Fruit fly (Drosophila melanogaster) whole organism, embryonic: ENCODE measurements around the gene dpr20.

Source experiments
- Ada2b ChIP-seq: fragments of 200-800 bp; sonication (Bioruptor generic); IDR thresholded peaks from 2 replicates; pipeline ENCODE4 v1.3.6; 2022; ENCODE audit warnings: missing biosample characterization, missing genetic modification characterization
- B-H1 ChIP-seq: fragments of 200-800 bp; sonication (Bioruptor generic); IDR thresholded peaks from 3 replicates; pipeline ENCODE4 v1.3.6; 2022; ENCODE audit warnings: missing biosample characterization, missing genetic modification characterization
- B-H2 ChIP-seq: fragments of 200-800 bp; sonication (Bioruptor generic); optimal IDR thresholded peaks from 2 replicates; lab custom pipeline; 2018; ENCODE audit warnings: missing biosample characterization, mild to moderate bottlenecking, missing genetic modification characterization
- CG10543 ChIP-seq: fragments of 200-800 bp; sonication (Bioruptor generic); optimal IDR thresholded peaks from 3 replicates; lab custom pipeline; 2017; ENCODE audit warnings: missing biosample characterization, mild to moderate bottlenecking, missing genetic modification characterization, moderate library complexity
- CG10565 ChIP-seq: fragments of 200-800 bp; sonication (Bioruptor generic); optimal IDR thresholded peaks from 3 replicates; lab custom pipeline; 2016; ENCODE audit warnings: missing biosample characterization, mild to moderate bottlenecking, missing genetic modification characterization
- CG11695 ChIP-seq: fragments of 200-800 bp; sonication (Bioruptor generic); IDR thresholded peaks from 3 replicates; pipeline ENCODE4 v1.3.6; 2022; ENCODE audit warnings: missing biosample characterization, missing genetic modification characterization
- CG12659 ChIP-seq: fragments of 200-800 bp; sonication (Bioruptor generic); optimal IDR thresholded peaks from 3 replicates; lab custom pipeline; 2017; ENCODE audit warnings: mild to moderate bottlenecking, missing biosample characterization, missing genetic modification reagents, missing genetic modification characterization
- CG14965 ChIP-seq: fragments of 200-800 bp; sonication (Bioruptor generic); optimal IDR thresholded peaks from 2 replicates; lab custom pipeline; 2016; ENCODE audit warnings: missing biosample characterization, missing genetic modification characterization, borderline replicate concordance
- CG17612 ChIP-seq: fragments of 200-800 bp; sonication (Bioruptor generic); IDR thresholded peaks from 2 replicates; pipeline ENCODE4 v1.3.6; 2022; ENCODE audit warnings: missing biosample characterization, missing genetic modification characterization
- CG2875 ChIP-seq: fragments of 200-800 bp; sonication (Bioruptor generic); optimal IDR thresholded peaks from 2 replicates; lab custom pipeline; 2017; ENCODE audit warnings: missing biosample characterization, mild to moderate bottlenecking, missing genetic modification characterization, missing genetic modification reagents
- CG31224 ChIP-seq: fragments of 200-800 bp; sonication (Bioruptor generic); IDR thresholded peaks from 2 replicates; pipeline ENCODE4 v1.3.6; 2022; ENCODE audit warnings: missing biosample characterization, missing genetic modification characterization
- CG31388 ChIP-seq: fragments of 200-800 bp; sonication (Bioruptor generic); optimal IDR thresholded peaks from 2 replicates; lab custom pipeline; 2016; ENCODE audit warnings: missing biosample characterization, missing genetic modification characterization
- CG34376 ChIP-seq: fragments of 200-800 bp; sonication (Bioruptor generic); optimal IDR thresholded peaks from 2 replicates; lab custom pipeline; 2018; ENCODE audit warnings: missing biosample characterization, mild to moderate bottlenecking, missing genetic modification characterization
- CG34422 ChIP-seq: fragments of 200-800 bp; sonication (Bioruptor generic); IDR thresholded peaks from 3 replicates; pipeline ENCODE4 v1.3.6; 2022; ENCODE audit warnings: missing biosample characterization, missing genetic modification characterization
- CG4360 ChIP-seq: fragments of 200-800 bp; sonication (Bioruptor generic); IDR thresholded peaks from 2 replicates; pipeline ENCODE4 v1.3.6; 2022; ENCODE audit warnings: missing biosample characterization, missing genetic modification characterization
- CG6254 ChIP-seq: fragments of 200-800 bp; sonication (Bioruptor generic); optimal IDR thresholded peaks from 3 replicates; lab custom pipeline; 2017; ENCODE audit warnings: mild to moderate bottlenecking, missing biosample characterization, missing genetic modification reagents, missing genetic modification characterization
- CG6689 ChIP-seq: fragments of 200-800 bp; sonication (Bioruptor generic); IDR thresholded peaks from 2 replicates; pipeline ENCODE4 v1.3.6; 2022; ENCODE audit warnings: missing biosample characterization, missing genetic modification characterization
- CG7839 ChIP-seq: fragments of 200-800 bp; sonication (Bioruptor generic); optimal IDR thresholded peaks from 3 replicates; lab custom pipeline; 2018; ENCODE audit warnings: missing biosample characterization, mild to moderate bottlenecking, missing genetic modification characterization, moderate library complexity
- CG7928 ChIP-seq: fragments of 200-800 bp; sonication (Bioruptor generic); optimal IDR thresholded peaks from 2 replicates; lab custom pipeline; 2017; ENCODE audit warnings: missing biosample characterization, mild to moderate bottlenecking, missing genetic modification characterization
- CG9817 ChIP-seq: fragments of 200-800 bp; sonication (Bioruptor generic); optimal IDR thresholded peaks from 2 replicates; lab custom pipeline; 2018; ENCODE audit warnings: missing biosample characterization, mild to moderate bottlenecking, missing genetic modification characterization, moderate library complexity
- Dip3 ChIP-seq: fragments of 200-800 bp; sonication (Bioruptor generic); optimal IDR thresholded peaks from 3 replicates; lab custom pipeline; 2016; ENCODE audit warnings: missing biosample characterization, missing genetic modification characterization
- Doc3 ChIP-seq: fragments of 200-800 bp; sonication (Bioruptor generic); IDR thresholded peaks from 3 replicates; pipeline ENCODE4 v1.3.6; 2022; ENCODE audit warnings: missing biosample characterization, missing genetic modification characterization; ENCODE audit not compliant: partially characterized antibody
- HmgZ ChIP-seq: fragments of 200-800 bp; sonication (Bioruptor generic); optimal IDR thresholded peaks from 2 replicates; lab custom pipeline; 2018; ENCODE audit warnings: missing biosample characterization, mild to moderate bottlenecking, missing genetic modification characterization
- Max ChIP-seq: fragments of 200-800 bp; sonication (Bioruptor generic); optimal IDR thresholded peaks from 2 replicates; lab custom pipeline; 2016; ENCODE audit warnings: missing biosample characterization, mild to moderate bottlenecking, missing genetic modification characterization
- Med ChIP-seq: fragments of 200-800 bp; sonication (Bioruptor generic); peaks from one replicate; lab custom pipeline; 2016; ENCODE audit warnings: missing biosample characterization, missing genetic modification characterization, mild to moderate bottlenecking, inconsistent platforms, moderate library complexity
- Opbp ChIP-seq: fragments of 200-800 bp; sonication (Bioruptor generic); IDR thresholded peaks from 3 replicates; pipeline ENCODE4 v1.3.6; 2022; ENCODE audit warnings: missing biosample characterization, missing genetic modification characterization; ENCODE audit not compliant: partially characterized antibody
- Ptx1 ChIP-seq: fragments of 200-800 bp; sonication (Bioruptor generic); IDR thresholded peaks from 2 replicates; pipeline ENCODE4 v1.3.6; 2022; ENCODE audit warnings: missing biosample characterization, missing genetic modification characterization
- ap ChIP-seq: fragments of 200-800 bp; sonication (Bioruptor generic); IDR thresholded peaks from 2 replicates; pipeline ENCODE4 v1.3.6; 2022; ENCODE audit warnings: missing biosample characterization, missing genetic modification characterization
- btn ChIP-seq: fragments of 200-800 bp; sonication (Bioruptor generic); optimal IDR thresholded peaks from 2 replicates; lab custom pipeline; 2016; ENCODE audit warnings: missing biosample characterization, missing genetic modification characterization
- cad ChIP-seq: fragments of >200 bp; optimal IDR thresholded peaks from 2 replicates; lab custom pipeline; 2017; ENCODE audit warnings: missing biosample characterization, missing genetic modification characterization
- chinmo ChIP-seq: fragments of 200-800 bp; sonication (Bioruptor generic); IDR thresholded peaks from 4 replicates; pipeline ENCODE4 v1.3.6; 2022; ENCODE audit warnings: missing biosample characterization, missing genetic modification characterization; ENCODE audit not compliant: partially characterized antibody
- dmrt99B ChIP-seq: fragments of 200-800 bp; sonication (Bioruptor generic); optimal IDR thresholded peaks from 2 replicates; lab custom pipeline; 2018; ENCODE audit warnings: missing biosample characterization, mild to moderate bottlenecking, missing genetic modification characterization, moderate library complexity
- eyg ChIP-seq: fragments of 200-800 bp; sonication (Bioruptor generic); optimal IDR thresholded peaks from 3 replicates; lab custom pipeline; 2016; ENCODE audit warnings: missing biosample characterization, missing genetic modification characterization
- gem ChIP-seq: fragments of 200-800 bp; sonication (Bioruptor generic); optimal IDR thresholded peaks from 2 replicates; lab custom pipeline; 2019; ENCODE audit warnings: missing biosample characterization, mild to moderate bottlenecking, missing genetic modification characterization, moderate library complexity
- hkb ChIP-seq, 2 experiments: fragments of 200-800 bp in 1 of 2; fragments of >200 bp in 1 of 2; sonication (Bioruptor generic) in 1 of 2; IDR thresholded peaks in 1 of 2; optimal IDR thresholded peaks in 1 of 2; 2 replicates each; pipeline versions ENCODE4 v1.3.6 to Lab custom; 2017 to 2022; ENCODE audit warnings: missing biosample characterization in 1 of 2, missing genetic modification characterization in 1 of 2
- kah ChIP-seq: fragments of 200-800 bp; sonication (Bioruptor generic); optimal IDR thresholded peaks from 2 replicates; lab custom pipeline; 2018; ENCODE audit warnings: missing biosample characterization, mild to moderate bottlenecking, missing genetic modification characterization
- lmd ChIP-seq: fragments of 200-800 bp; sonication (Bioruptor generic); IDR thresholded peaks from 2 replicates; pipeline ENCODE4 v1.3.6; 2022; ENCODE audit warnings: missing biosample characterization, missing genetic modification characterization
- nau ChIP-seq: fragments of 200-800 bp; sonication (Bioruptor generic); optimal IDR thresholded peaks from 3 replicates; lab custom pipeline; 2017; ENCODE audit warnings: missing biosample characterization, mild to moderate bottlenecking, missing genetic modification characterization, missing genetic modification reagents
- odd ChIP-seq: fragments of 200-800 bp; sonication (Bioruptor generic); optimal IDR thresholded peaks from 2 replicates; lab custom pipeline; 2017; ENCODE audit warnings: missing biosample characterization, mild to moderate bottlenecking, missing genetic modification characterization
- otp ChIP-seq: fragments of 200-800 bp; sonication (Bioruptor generic); IDR thresholded peaks from 3 replicates; pipeline ENCODE4, ENCODE4 v1.3.6; 2022; ENCODE audit warnings: missing biosample characterization, missing genetic modification characterization
- pnt ChIP-seq: fragments of 200-800 bp; sonication (Bioruptor generic); optimal IDR thresholded peaks from 3 replicates; lab custom pipeline; 2016; ENCODE audit warnings: missing biosample characterization, missing genetic modification characterization
- sens ChIP-seq: fragments of 200-800 bp; sonication (Bioruptor generic); peaks from one replicate; lab custom pipeline; 2016; ENCODE audit warnings: missing biosample characterization, missing genetic modification characterization
- sim ChIP-seq: fragments of 200-800 bp; sonication (Bioruptor generic); IDR thresholded peaks from 2 replicates; pipeline ENCODE4 v1.3.6; 2022; ENCODE audit warnings: missing biosample characterization, missing genetic modification characterization
- sob ChIP-seq: fragments of 200-800 bp; sonication (Bioruptor generic); IDR thresholded peaks from 2 replicates; pipeline ENCODE4 v1.3.6; 2022; ENCODE audit warnings: missing biosample characterization, missing genetic modification characterization
- sug ChIP-seq: fragments of 200-800 bp; optimal IDR thresholded peaks from 2 replicates; lab custom pipeline; 2019; ENCODE audit warnings: missing biosample characterization, mild to moderate bottlenecking, missing genetic modification characterization, moderate library complexity
- usp ChIP-seq: fragments of >200 bp; optimal IDR thresholded peaks from 2 replicates; lab custom pipeline; 2017; ENCODE audit warnings: missing biosample characterization, missing genetic modification characterization
- wek ChIP-seq: fragments of 200-800 bp; sonication (Bioruptor generic); optimal IDR thresholded peaks from 3 replicates; lab custom pipeline; 2018; ENCODE audit warnings: missing biosample characterization, mild to moderate bottlenecking, missing genetic modification characterization, moderate library complexity
- zen2 ChIP-seq: fragments of 200-800 bp; sonication (Bioruptor generic); IDR thresholded peaks from 3 replicates; pipeline ENCODE4 v1.3.6; 2022; ENCODE audit warnings: missing biosample characterization, missing genetic modification characterization; ENCODE audit not compliant: partially characterized antibody
- zfh1 ChIP-seq: fragments of 200-800 bp; sonication (Bioruptor generic); IDR thresholded peaks from 3 replicates; pipeline ENCODE4 v1.3.6; 2022; ENCODE audit warnings: missing biosample characterization, missing genetic modification characterization
- zfh2 ChIP-seq: fragments of 200-800 bp; sonication (Bioruptor generic); optimal IDR thresholded peaks from 2 replicates; lab custom pipeline; 2016; ENCODE audit warnings: missing biosample characterization, missing genetic modification characterization

Gene dpr20

DNA sequence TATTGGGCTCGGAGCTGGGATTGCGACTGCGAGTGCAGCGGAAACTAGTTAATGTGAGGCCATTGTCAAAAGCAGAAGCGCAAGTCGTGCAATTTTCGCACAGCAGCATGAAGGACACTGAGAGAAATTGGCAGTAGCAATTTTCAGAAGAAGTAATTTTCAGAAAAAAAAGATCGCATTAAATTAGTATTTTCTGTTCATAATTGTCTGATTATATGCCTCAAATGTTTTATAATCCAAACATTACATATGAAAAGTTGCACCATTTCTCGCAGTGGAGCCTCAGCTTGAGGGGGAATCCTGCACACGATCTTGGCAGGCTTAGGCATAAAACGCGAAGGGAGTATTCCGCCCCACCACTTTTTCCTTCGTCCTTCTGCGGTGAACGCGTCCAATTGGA lies 47.3 kb upstream of the dpr20 start (continued):
- TF ChIP-seq eyg (GFP tag; lab: Kevin White, UChicago) = no peak
- TF ChIP-seq CG34422 (GFP tag; lab: Robert Waterston, UW) = peak; percentile 63; the same call in 2 of the 3 replicates
- peak; percentile 31; the same call in 1 of the 2 replicates for TF ChIP-seq CG4360 (GFP tag; lab: Robert Waterston, UW)
- peak; percentile 66 for TF ChIP-seq CG7839 (tag; lab: Kevin White, UChicago)
- TF ChIP-seq dmrt99B (tag; lab: Kevin White, UChicago) = peak; percentile 60
- no peak for TF ChIP-seq zen2
- TF ChIP-seq CG6689 = peak; percentile 74
- peak; percentile 58 for TF ChIP-seq Ptx1
- TF ChIP-seq ap (GFP tag; lab: Robert Waterston, UW) = no peak
- TF ChIP-seq Max = peak; percentile 43
- no peak for TF ChIP-seq CG31224
- no peak for TF ChIP-seq CG10543
- TF ChIP-seq CG6254 (GFP tag; lab: Kevin White, UChicago) = peak; percentile 58
- TF ChIP-seq Dip3 (GFP tag; lab: Kevin White, UChicago) = no peak
- TF ChIP-seq zfh2 (GFP tag; lab: Kevin White, UChicago) = no peak
- peak; percentile 57; the same call in 1 of the 3 replicates for TF ChIP-seq CG11695 (GFP tag; lab: Robert Waterston, UW)
- no peak for TF ChIP-seq CG31388 (GFP tag; lab: Kevin White, UChicago)
- peak; percentile 37; the same call in 1 of the 2 replicates for TF ChIP-seq Ada2b (GFP tag; lab: Robert Waterston, UW)
- no peak for TF ChIP-seq CG10565 (GFP tag; lab: Kevin White, UChicago)
- TF ChIP-seq zfh1 (GFP tag; lab: Robert Waterston, UW) = peak; percentile 79
- no peak for TF ChIP-seq Doc3 (GFP tag; lab: Robert Waterston, UW)
- peak; percentile 82 for TF ChIP-seq gem
- no peak for TF ChIP-seq CG17612 (GFP tag; lab: Robert Waterston, UW)
- peak; percentile 37; the same call in 1 of the 2 replicates for TF ChIP-seq sob (GFP tag; lab: Robert Waterston, UW)
- TF ChIP-seq chinmo = no peak
- no peak for TF ChIP-seq hkb (optimal IDR thresholded peaks at IDR 0.05; lab: Kevin White, UChicago)
- TF ChIP-seq hkb (GFP tag; IDR thresholded peaks at IDR 0.05; lab: Robert Waterston, UW) = peak; percentile 58
- TF ChIP-seq CG34376 (GFP tag; lab: Kevin White, UChicago) = no peak
- no peak for TF ChIP-seq kah (GFP tag; lab: Kevin White, UChicago)
- TF ChIP-seq cad (GFP tag; lab: Kevin White, UChicago) = no peak
- TF ChIP-seq Opbp = no peak
- peak; percentile 19 for TF ChIP-seq CG9817 (tag; lab: Kevin White, UChicago)
- TF ChIP-seq B-H1 (GFP tag; lab: Robert Waterston, UW) = peak; percentile 13; the same call in 1 of the 3 replicates
- peak; percentile 66 for TF ChIP-seq CG2875 (GFP tag; lab: Kevin White, UChicago)
- TF ChIP-seq CG14965 (GFP tag; lab: Kevin White, UChicago) = no peak
- TF ChIP-seq odd (GFP tag; lab: Kevin White, UChicago) = no peak
- no peak for TF ChIP-seq sug
- peak; percentile 80 for TF ChIP-seq Med (GFP tag; lab: Kevin White, UChicago)
- no peak for TF ChIP-seq B-H2
- peak; percentile 51; the same call in 1 of the 2 replicates for TF ChIP-seq lmd (GFP tag; lab: Robert Waterston, UW)
- peak; percentile 18 for TF ChIP-seq wek (GFP tag; lab: Kevin White, UChicago)
- peak; percentile 66 for TF ChIP-seq pnt (GFP tag; lab: Kevin White, UChicago)
- peak; percentile 67 for TF ChIP-seq sim
- no peak for TF ChIP-seq CG7928 (GFP tag; lab: Kevin White, UChicago)
- peak; percentile 58; the same call in 1 of the 3 replicates for TF ChIP-seq otp
- peak; percentile 12 for TF ChIP-seq CG12659
- TF ChIP-seq nau (GFP tag; lab: Kevin White, UChicago) = no peak
- TF ChIP-seq usp (GFP tag; lab: Kevin White, UChicago) = no peak
- TF ChIP-seq HmgZ = peak; percentile 12
- TF ChIP-seq sens (GFP tag; lab: Kevin White, UChicago) = peak; percentile 91
- TF ChIP-seq btn = peak; percentile 18
